Worm (Caenorhabditis elegans): ENCODE measurements around the gene dpyd-1.

- TF ChIP-seq unc-55 (GFP tag; optimal IDR thresholded peaks at IDR 0.05) (no peak), pha-4 (tag; optimal IDR thresholded peaks at IDR 0.05) (no peak), gmeb-2 (tag; optimal IDR thresholded peaks at IDR 0.05) (no peak)
These were observed 10.5 kb upstream of the dpyd-1 start for ce11 chrX:5457184-5457583.
